Comparison of ENCODE assay signal across 1 fruit fly cellular context in the genomic region with DNA sequence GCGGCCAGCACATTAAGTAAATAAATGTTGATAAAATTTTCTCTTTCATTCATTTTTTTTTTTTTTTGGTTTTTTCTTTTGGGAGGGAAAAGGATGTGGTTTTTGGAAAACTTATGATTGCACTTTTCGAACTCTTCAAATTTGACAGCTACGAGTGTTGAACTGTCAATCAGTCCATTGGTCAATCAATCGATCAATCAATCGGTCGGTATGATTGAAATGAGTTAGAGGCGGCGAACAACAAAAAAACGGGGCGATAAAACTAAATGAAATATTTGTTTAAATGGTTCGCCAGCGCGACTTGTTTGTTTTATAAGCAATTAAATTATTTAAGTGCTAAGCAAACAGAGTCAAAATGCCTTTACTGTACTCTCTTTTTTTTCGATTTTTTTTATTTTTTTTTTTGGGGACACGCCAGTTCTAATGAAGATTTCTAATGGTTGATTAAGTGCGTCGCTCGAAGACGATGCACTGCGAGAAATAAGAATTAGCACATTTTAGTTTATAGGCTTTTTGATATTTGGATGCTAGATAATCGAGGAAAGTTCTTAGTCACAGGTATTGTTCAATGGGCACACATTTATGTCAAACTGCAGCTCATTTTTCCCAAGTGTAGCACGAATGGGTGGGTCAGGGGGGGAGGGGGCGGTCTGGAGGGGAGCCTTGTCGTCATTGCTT.
TF ChIP-seq lines count a peak whose summit lies in the region.

No protein-coding gene starts in this region.

TF ChIP-seq in whole organism, embryonic, 481 proteins besides CTCF, POLR2A, EP300 and RAD21 (continued from another document and continues in another):
- TF ChIP-seq CG2129 (GFP tag; IDR thresholded peaks at IDR 0.05; lab: Robert Waterston, UW; ENCODE audit: partially characterized antibody) (no peak), stc (GFP tag; IDR thresholded peaks at IDR 0.05; lab: Robert Waterston, UW) (peak; percentile 39; the same call in 1 of the 2 replicates), Hr78 (GFP tag; optimal IDR thresholded peaks at IDR 0.05; lab: Kevin White, UChicago) (no peak), cas (GFP tag; IDR thresholded peaks at IDR 0.05; lab: Robert Waterston, UW) (no peak), CG4854 (GFP tag; optimal IDR thresholded peaks at IDR 0.05; lab: Kevin White, UChicago) (no peak), CG12071 (GFP tag; optimal IDR thresholded peaks at IDR 0.05; lab: Kevin White, UChicago) (peak; percentile 73), Sry-δ (GFP tag; optimal IDR thresholded peaks at IDR 0.05; lab: Kevin White, UChicago) (peak; percentile 27), CG11398 (GFP tag; optimal IDR thresholded peaks at IDR 0.05; lab: Kevin White, UChicago) (peak; percentile 62), wor (GFP tag; IDR thresholded peaks at IDR 0.05; lab: Robert Waterston, UW) (peak; percentile 51), CG17912 (GFP tag; optimal IDR thresholded peaks at IDR 0.05; lab: Kevin White, UChicago) (peak; percentile 5), slp2 (GFP tag; optimal IDR thresholded peaks at IDR 0.05; lab: Kevin White, UChicago) (peak; percentile 60), CG30431 (GFP tag; optimal IDR thresholded peaks at IDR 0.05; lab: Kevin White, UChicago) (peak; percentile 79), klu (GFP tag; IDR thresholded peaks at IDR 0.05; lab: Robert Waterston, UW) (peak; percentile 52; the same call in 1 of the 2 replicates), gsb (GFP tag; IDR thresholded peaks at IDR 0.05; lab: Robert Waterston, UW) (peak; percentile 62), da (GFP tag; optimal IDR thresholded peaks at IDR 0.05; lab: Kevin White, UChicago) (peak; percentile 51), Stat92E (GFP tag; optimal IDR thresholded peaks at IDR 0.05; lab: Kevin White, UChicago) (peak in 1 of 3 experiments; percentile 4), CG10462 (GFP tag; optimal IDR thresholded peaks at IDR 0.05; lab: Kevin White, UChicago) (peak; percentile 32), luna (GFP tag; optimal IDR thresholded peaks at IDR 0.05; lab: Kevin White, UChicago) (no peak), CG11085 (GFP tag; IDR thresholded peaks at IDR 0.05; lab: Robert Waterston, UW) (0 out of 2 replicates have a peak, but pooled peaks have one; percentile 44), slou (GFP tag; optimal IDR thresholded peaks at IDR 0.05; lab: Kevin White, UChicago) (peak; percentile 6), D19A (tag; optimal IDR thresholded peaks at IDR 0.05; lab: Kevin White, UChicago) (peak; percentile 71), CG10267 (tag; optimal IDR thresholded peaks at IDR 0.05; lab: Kevin White, UChicago) (peak; percentile 53), unpg (GFP tag; optimal IDR thresholded peaks at IDR 0.05; lab: Kevin White, UChicago) (peak; percentile 86), CG16813 (GFP tag; IDR thresholded peaks at IDR 0.05; lab: Robert Waterston, UW; ENCODE audit: partially characterized antibody) (no peak), CHES-1-like (GFP tag; optimal IDR thresholded peaks at IDR 0.05; lab: Kevin White, UChicago) (no peak), CG10431 (GFP tag; optimal IDR thresholded peaks at IDR 0.05; lab: Kevin White, UChicago) (peak; percentile 39), CG15696 (tag; optimal IDR thresholded peaks at IDR 0.05; lab: Kevin White, UChicago) (peak; percentile 61), E2f1 (GFP tag; IDR thresholded peaks at IDR 0.05; lab: Robert Waterston, UW) (peak; percentile 74), CG10209 (GFP tag; optimal IDR thresholded peaks at IDR 0.05; lab: Kevin White, UChicago) (peak; percentile 81), Aef1 (GFP tag; IDR thresholded peaks at IDR 0.05; lab: Robert Waterston, UW) (peak; percentile 78), CG17328 (GFP tag; IDR thresholded peaks at IDR 0.05; lab: Robert Waterston, UW) (peak; percentile 69), sna (GFP tag; IDR thresholded peaks at IDR 0.05; lab: Robert Waterston, UW; ENCODE audit: partially characterized antibody) (no peak), fd96Cb (tag; optimal IDR thresholded peaks at IDR 0.05; lab: Kevin White, UChicago) (peak; percentile 86), tio (GFP tag; optimal IDR thresholded peaks at IDR 0.05; lab: Kevin White, UChicago) (peak; percentile 69), Hmr (GFP tag; optimal IDR thresholded peaks at IDR 0.05; lab: Kevin White, UChicago) (peak; percentile 66), en (GFP tag; optimal IDR thresholded peaks at IDR 0.05; lab: Kevin White, UChicago) (peak; percentile 43), Lpt (GFP tag; optimal IDR thresholded peaks at IDR 0.05; lab: Kevin White, UChicago) (no peak), bigmax (GFP tag; optimal IDR thresholded peaks at IDR 0.05; lab: Kevin White, UChicago) (no peak), CG12104 (GFP tag; optimal IDR thresholded peaks at IDR 0.05; lab: Kevin White, UChicago) (peak; percentile 64), CG1233 (GFP tag; optimal IDR thresholded peaks at IDR 0.05; lab: Kevin White, UChicago) (peak; percentile 76), grau (tag; optimal IDR thresholded peaks at IDR 0.05; lab: Kevin White, UChicago) (peak; percentile 79), CG4820 (GFP tag; optimal IDR thresholded peaks at IDR 0.05; lab: Kevin White, UChicago) (peak; percentile 84), CG32532 (GFP tag; IDR thresholded peaks at IDR 0.05; lab: Robert Waterston, UW) (peak; percentile 78), tna (GFP tag; IDR thresholded peaks at IDR 0.05; lab: Robert Waterston, UW; ENCODE audit: partially characterized antibody) (no peak), NFAT (GFP tag; IDR thresholded peaks at IDR 0.05; lab: Robert Waterston, UW) (peak; percentile 59; the same call in 1 of the 2 replicates), row (GFP tag; IDR thresholded peaks at IDR 0.05; lab: Robert Waterston, UW) (peak; percentile 86), gfzf (GFP tag; optimal IDR thresholded peaks at IDR 0.05; lab: Kevin White, UChicago) (no peak), CG7271 (tag; optimal IDR thresholded peaks at IDR 0.05; lab: Kevin White, UChicago) (no peak), CG6765 (GFP tag; optimal IDR thresholded peaks at IDR 0.05; lab: Kevin White, UChicago) (peak; percentile 23), p53 (GFP tag; optimal IDR thresholded peaks at IDR 0.05; lab: Kevin White, UChicago) (peak; percentile 14), Ets65A (GFP tag; lab: Kevin White, UChicago) (peak; percentile 98), exex (tag; optimal IDR thresholded peaks at IDR 0.05; lab: Kevin White, UChicago) (peak; percentile 44), CG17186 (GFP tag; optimal IDR thresholded peaks at IDR 0.05; lab: Kevin White, UChicago) (peak; percentile 31), CG11456 (GFP tag; IDR thresholded peaks at IDR 0.05; lab: Robert Waterston, UW) (peak; percentile 88), CG1024 (GFP tag; IDR thresholded peaks at IDR 0.05; lab: Robert Waterston, UW) (peak; percentile 76), CG16779 (GFP tag; IDR thresholded peaks at IDR 0.05; lab: Robert Waterston, UW) (0 out of 2 replicates have a peak, but pooled peaks have one; percentile 38), psq (GFP tag; optimal IDR thresholded peaks at IDR 0.05; lab: Kevin White, UChicago) (peak; percentile 42), CG11723 (GFP tag; optimal IDR thresholded peaks at IDR 0.05; lab: Kevin White, UChicago) (peak; percentile 72), CG12219 (GFP tag; optimal IDR thresholded peaks at IDR 0.05; lab: Kevin White, UChicago) (peak; percentile 78), BEAF-32 (GFP tag; optimal IDR thresholded peaks at IDR 0.05; lab: Kevin White, UChicago) (no peak), cad (GFP tag; optimal IDR thresholded peaks at IDR 0.05; lab: Kevin White, UChicago) (no peak), lov (optimal IDR thresholded peaks at IDR 0.05; lab: Kevin White, UChicago) (no peak), lov (GFP tag; IDR thresholded peaks at IDR 0.05; lab: Robert Waterston, UW) (0 out of 3 replicates have a peak, but pooled peaks have one; percentile 78), CG9215 (GFP tag; IDR thresholded peaks at IDR 0.05; lab: Robert Waterston, UW) (peak; percentile 63), Fer2 (tag; optimal IDR thresholded peaks at IDR 0.05; lab: Kevin White, UChicago) (peak; percentile 17), CG18599 (GFP tag; optimal IDR thresholded peaks at IDR 0.05; lab: Kevin White, UChicago) (peak; percentile 80), Mes4 (GFP tag; optimal IDR thresholded peaks at IDR 0.05; lab: Kevin White, UChicago) (peak; percentile 53), al (GFP tag; IDR thresholded peaks at IDR 0.05; lab: Robert Waterston, UW) (0 out of 2 replicates have a peak, but pooled peaks have one; percentile 44), CG6272 (GFP tag; IDR thresholded peaks at IDR 0.05; lab: Robert Waterston, UW) (peak; percentile 67), CG7786 (GFP tag; optimal IDR thresholded peaks at IDR 0.05; lab: Kevin White, UChicago) (peak; percentile 77), hb (GFP tag; IDR thresholded peaks at IDR 0.05; lab: Robert Waterston, UW; ENCODE audit: partially characterized antibody) (no peak), Scr (GFP tag; IDR thresholded peaks at IDR 0.05; lab: Robert Waterston, UW; ENCODE audit: partially characterized antibody) (no peak), Bdp1 (GFP tag; optimal IDR thresholded peaks at IDR 0.05; lab: Kevin White, UChicago) (peak; percentile 25), CG33557 (GFP tag; optimal IDR thresholded peaks at IDR 0.05; lab: Kevin White, UChicago) (peak; percentile 57), CG13287 (GFP tag; IDR thresholded peaks at IDR 0.05; lab: Robert Waterston, UW; ENCODE audit: partially characterized antibody) (no peak), Gsc (GFP tag; IDR thresholded peaks at IDR 0.05; lab: Robert Waterston, UW) (peak; percentile 53), trem (tag; optimal IDR thresholded peaks at IDR 0.05; lab: Kevin White, UChicago) (peak; percentile 63), caup (GFP tag; optimal IDR thresholded peaks at IDR 0.05; lab: Kevin White, UChicago; ENCODE audit: severe bottlenecking) (peak; percentile 71), pum (GFP tag; optimal IDR thresholded peaks at IDR 0.05; lab: Kevin White, UChicago) (peak; percentile 65), lbe (GFP tag; optimal IDR thresholded peaks at IDR 0.05; lab: Kevin White, UChicago) (no peak), nom (GFP tag; optimal IDR thresholded peaks at IDR 0.05; lab: Kevin White, UChicago) (no peak), seq (GFP tag; IDR thresholded peaks at IDR 0.05; lab: Robert Waterston, UW) (peak; percentile 60), HmgD (GFP tag; optimal IDR thresholded peaks at IDR 0.05; lab: Kevin White, UChicago) (peak; percentile 11), HLHmδ (GFP tag; optimal IDR thresholded peaks at IDR 0.05; lab: Kevin White, UChicago) (no peak), tx (GFP tag; optimal IDR thresholded peaks at IDR 0.05; lab: Kevin White, UChicago) (peak; percentile 52), CG6654 (GFP tag; optimal IDR thresholded peaks at IDR 0.05; lab: Kevin White, UChicago) (peak; percentile 67), gcm2 (GFP tag; optimal IDR thresholded peaks at IDR 0.05; lab: Kevin White, UChicago) (no peak), wek (GFP tag; optimal IDR thresholded peaks at IDR 0.05; lab: Kevin White, UChicago) (peak; percentile 55), CG17568 (GFP tag; optimal IDR thresholded peaks at IDR 0.05; lab: Kevin White, UChicago) (peak; percentile 49), corto (GFP tag; optimal IDR thresholded peaks at IDR 0.05; lab: Kevin White, UChicago) (no peak), CG8944 (GFP tag; optimal IDR thresholded peaks at IDR 0.05; lab: Kevin White, UChicago) (peak; percentile 66), Sox102F (GFP tag; optimal IDR thresholded peaks at IDR 0.05; lab: Kevin White, UChicago) (peak; percentile 86), scrt (GFP tag; optimal IDR thresholded peaks at IDR 0.05; lab: Kevin White, UChicago) (peak; percentile 60), CG11093 (GFP tag; IDR thresholded peaks at IDR 0.05; lab: Robert Waterston, UW) (peak; percentile 76; the same call in 2 of the 3 replicates), unc-4 (GFP tag; IDR thresholded peaks at IDR 0.05; lab: Robert Waterston, UW; ENCODE audit: partially characterized antibody) (no peak), schlank (tag; optimal IDR thresholded peaks at IDR 0.05; lab: Kevin White, UChicago) (peak; percentile 50), CG1647 (GFP tag; optimal IDR thresholded peaks at IDR 0.05; lab: Kevin White, UChicago) (peak; percentile 66), tgo (GFP tag; IDR thresholded peaks at IDR 0.05; lab: Robert Waterston, UW) (peak; percentile 77), Jarid2 (GFP tag; optimal IDR thresholded peaks at IDR 0.05; lab: Kevin White, UChicago) (peak; percentile 66), run (tag; optimal IDR thresholded peaks at IDR 0.05; lab: Kevin White, UChicago) (peak; percentile 60), MTF-1 (GFP tag; optimal IDR thresholded peaks at IDR 0.05; lab: Kevin White, UChicago; ENCODE audit: borderline replicate concordance) (peak; percentile 3), pros (GFP tag; optimal IDR thresholded peaks at IDR 0.05; lab: Kevin White, UChicago) (no peak), CG13424 (tag; optimal IDR thresholded peaks at IDR 0.05; lab: Kevin White, UChicago) (peak; percentile 82), Hmx (GFP tag; optimal IDR thresholded peaks at IDR 0.05; lab: Kevin White, UChicago) (no peak), onecut (GFP tag; IDR thresholded peaks at IDR 0.05; lab: Robert Waterston, UW) (peak; percentile 76), YL-1 (GFP tag; optimal IDR thresholded peaks at IDR 0.05; lab: Kevin White, UChicago) (no peak), mirr (GFP tag; optimal IDR thresholded peaks at IDR 0.05; lab: Kevin White, UChicago) (no peak), Ptx1 (GFP tag; IDR thresholded peaks at IDR 0.05; lab: Robert Waterston, UW) (peak; percentile 85), her (GFP tag; optimal IDR thresholded peaks at IDR 0.05; lab: Kevin White, UChicago) (peak; percentile 59), CG12942 (GFP tag; optimal IDR thresholded peaks at IDR 0.05; lab: Kevin White, UChicago) (peak; percentile 81), Optix (GFP tag; IDR thresholded peaks at IDR 0.05; lab: Robert Waterston, UW) (peak; percentile 83), abd-A (tag; optimal IDR thresholded peaks at IDR 0.05; lab: Kevin White, UChicago) (peak; percentile 0), trh (GFP tag; optimal IDR thresholded peaks at IDR 0.05; lab: Kevin White, UChicago) (peak; percentile 56), CG11247 (GFP tag; IDR thresholded peaks at IDR 0.05; lab: Robert Waterston, UW) (peak; percentile 63; the same call in 1 of the 2 replicates), CG2875 (GFP tag; optimal IDR thresholded peaks at IDR 0.05; lab: Kevin White, UChicago) (peak; percentile 76), Doc3 (GFP tag; IDR thresholded peaks at IDR 0.05; lab: Robert Waterston, UW; ENCODE audit: partially characterized antibody) (no peak), CkIIα-i1 (GFP tag; IDR thresholded peaks at IDR 0.05; lab: Robert Waterston, UW) (peak; percentile 20; the same call in 1 of the 2 replicates), CG17385 (GFP tag; optimal IDR thresholded peaks at IDR 0.05; lab: Kevin White, UChicago) (peak; percentile 78), sim (GFP tag; IDR thresholded peaks at IDR 0.05; lab: Robert Waterston, UW) (0 out of 2 replicates have a peak, but pooled peaks have one; percentile 37), HmgZ (tag; optimal IDR thresholded peaks at IDR 0.05; lab: Kevin White, UChicago) (peak; percentile 60)
